Fruit fly (Drosophila melanogaster) whole organism, pupa: Measurements from ENCODE around the gene hiw.

ENCODE experiments used
- CG10348 ChIP-seq: fragments of 200-800 bp; sonication (Bioruptor generic); IDR thresholded peaks from 2 replicates; pipeline ENCODE4 v1.3.6; 2022; ENCODE audit warnings: missing biosample characterization, missing genetic modification characterization
- CG12605 ChIP-seq: fragments of 200-800 bp; sonication (Bioruptor generic); IDR thresholded peaks from 2 replicates; pipeline ENCODE4 v1.3.6; 2022; ENCODE audit warnings: missing biosample characterization, missing genetic modification characterization
- CG13204 ChIP-seq: fragments of 200-800 bp; sonication (Bioruptor generic); optimal IDR thresholded peaks from 2 replicates; lab custom pipeline; 2018; ENCODE audit warnings: missing biosample characterization, mild to moderate bottlenecking, missing genetic modification characterization, moderate library complexity
- CG14655 ChIP-seq: fragments of 200-800 bp; sonication (Bioruptor generic); optimal IDR thresholded peaks from 3 replicates; lab custom pipeline; 2017; ENCODE audit warnings: mild to moderate bottlenecking, missing biosample characterization, missing genetic modification reagents, missing genetic modification characterization
- CG15710 ChIP-seq: fragments of 200-800 bp; sonication (Bioruptor generic); optimal IDR thresholded peaks from 2 replicates; lab custom pipeline; 2018; ENCODE audit warnings: missing biosample characterization, mild to moderate bottlenecking, missing genetic modification characterization, moderate library complexity
- CG17806 ChIP-seq: fragments of 200-800 bp; sonication (Bioruptor generic); optimal IDR thresholded peaks from 2 replicates; lab custom pipeline; 2018; ENCODE audit warnings: missing biosample characterization, mild to moderate bottlenecking, missing genetic modification characterization, moderate library complexity
- CG32121 ChIP-seq: fragments of 200-800 bp; sonication (Bioruptor generic); IDR thresholded peaks from 2 replicates; pipeline ENCODE4 v1.3.6; 2022; ENCODE audit warnings: missing biosample characterization, missing genetic modification characterization
- CG34367 ChIP-seq: fragments of 200-800 bp; sonication (Bioruptor generic); optimal IDR thresholded peaks from 2 replicates; lab custom pipeline; 2018; ENCODE audit warnings: missing biosample characterization, mild to moderate bottlenecking, missing genetic modification characterization
- CG4496 ChIP-seq: fragments of 200-800 bp; sonication (Bioruptor generic); IDR thresholded peaks from 3 replicates; pipeline ENCODE4 v1.3.6; 2022; ENCODE audit warnings: missing biosample characterization, missing genetic modification characterization
- CG8159 ChIP-seq: fragments of 200-800 bp; sonication (Bioruptor generic); optimal IDR thresholded peaks from 3 replicates; lab custom pipeline; 2018; ENCODE audit warnings: missing biosample characterization, mild to moderate bottlenecking, missing genetic modification characterization, moderate library complexity
- CG8301 ChIP-seq: fragments of 200-800 bp; sonication (Bioruptor generic); optimal IDR thresholded peaks from 2 replicates; lab custom pipeline; 2018; ENCODE audit warnings: missing biosample characterization, mild to moderate bottlenecking, missing genetic modification characterization
- CG9948 ChIP-seq: fragments of 200-800 bp; sonication (Bioruptor generic); optimal IDR thresholded peaks from 2 replicates; lab custom pipeline; 2018; ENCODE audit warnings: missing biosample characterization, mild to moderate bottlenecking, missing genetic modification characterization, moderate library complexity
- D1 ChIP-seq: fragments of 200-800 bp; sonication (Bioruptor generic); optimal IDR thresholded peaks from 2 replicates; lab custom pipeline; 2018; ENCODE audit warnings: missing biosample characterization, mild to moderate bottlenecking, missing genetic modification characterization, moderate library complexity
- EcR ChIP-seq: fragments of 200-800 bp; sonication (Bioruptor generic); optimal IDR thresholded peaks from 3 replicates; lab custom pipeline; 2019; ENCODE audit warnings: missing biosample characterization, missing genetic modification characterization, mild to moderate bottlenecking, moderate library complexity, missing genetic modification reagents
- Ets98B ChIP-seq: fragments of 200-800 bp; sonication (Bioruptor generic); IDR thresholded peaks from 2 replicates; pipeline ENCODE4 v1.3.6; 2022; ENCODE audit warnings: missing biosample characterization, missing genetic modification characterization
- Pif1A ChIP-seq: fragments of 200-800 bp; sonication (Bioruptor generic); optimal IDR thresholded peaks from 3 replicates; lab custom pipeline; 2016; ENCODE audit warnings: missing biosample characterization, missing genetic modification characterization
- Pif1B ChIP-seq: fragments of 200-800 bp; sonication (Bioruptor generic); optimal IDR thresholded peaks from 3 replicates; lab custom pipeline; 2016; ENCODE audit warnings: missing biosample characterization, missing genetic modification characterization
- Snoo ChIP-seq: fragments of 200-800 bp; sonication (Bioruptor generic); optimal IDR thresholded peaks from 3 replicates; lab custom pipeline; 2017; ENCODE audit warnings: missing biosample characterization, mild to moderate bottlenecking, missing genetic modification characterization, inconsistent platforms
- fd96Ca ChIP-seq: fragments of 200-800 bp; sonication (Bioruptor generic); IDR thresholded peaks from 3 replicates; pipeline ENCODE4 v1.3.6; 2022; ENCODE audit warnings: missing biosample characterization, missing genetic modification characterization
- gl ChIP-seq: fragments of 200-800 bp; sonication (Bioruptor generic); optimal IDR thresholded peaks from 2 replicates; lab custom pipeline; 2018; ENCODE audit warnings: missing biosample characterization, mild to moderate bottlenecking, missing genetic modification characterization
- rn ChIP-seq: fragments of 200-800 bp; sonication (Bioruptor generic); IDR thresholded peaks from 2 replicates; pipeline ENCODE4 v1.3.6; 2022; ENCODE audit warnings: missing biosample characterization, missing genetic modification characterization

The hiw gene

dm6 chrX:15084580-15085138, 21.4 kb upstream of the hiw start, which contains the start of gene Cox17:
TSS of gene Cox17 (minus strand) at chrX:15084699.
- peak; percentile 82 for TF ChIP-seq CG14655 (GFP tag; lab: Kevin White, UChicago)
- TF ChIP-seq Snoo (tag; lab: Kevin White, UChicago) = peak; percentile 61
- peak; percentile 72 for TF ChIP-seq CG9948 (tag; lab: Kevin White, UChicago)
- peak; percentile 66 for TF ChIP-seq CG8301 (tag; lab: Kevin White, UChicago)
- TF ChIP-seq CG34367 = peak; percentile 58
- TF ChIP-seq CG8159 (tag; lab: Kevin White, UChicago) = peak; percentile 80
- peak; percentile 21; the same call in 1 of the 3 replicates for TF ChIP-seq CG4496 (GFP tag; lab: Robert Waterston, UW)
- TF ChIP-seq CG12605 (GFP tag; lab: Robert Waterston, UW) = no peak
- TF ChIP-seq fd96Ca (GFP tag; lab: Robert Waterston, UW) = peak; percentile 63; the same call in 2 of the 3 replicates
- TF ChIP-seq Pif1A = peak; percentile 74
- peak; percentile 13 for TF ChIP-seq CG13204 (GFP tag; lab: Kevin White, UChicago)
- peak; percentile 62 for TF ChIP-seq CG10348 (GFP tag; lab: Robert Waterston, UW)
- TF ChIP-seq gl = peak; percentile 15
- peak; percentile 38 for TF ChIP-seq Ets98B
- no peak for TF ChIP-seq rn (GFP tag; lab: Robert Waterston, UW)
- TF ChIP-seq CG15710 (tag; lab: Kevin White, UChicago) = peak; percentile 78
- TF ChIP-seq D1 (tag; lab: Kevin White, UChicago) = peak; percentile 22
- TF ChIP-seq CG17806 (tag; lab: Kevin White, UChicago) = peak; percentile 57
- TF ChIP-seq Pif1B (GFP tag; lab: Kevin White, UChicago) = peak; percentile 58
- TF ChIP-seq EcR (GFP tag; lab: Kevin White, UChicago) = no peak
- TF ChIP-seq CG32121 (GFP tag; lab: Robert Waterston, UW) = peak; percentile 31; the same call in 1 of the 2 replicates

dm6 chrX:15082681-15083080, 19.5 kb upstream of the hiw start, which contains the start of gene CG33178:
TSS of gene CG33178 (plus strand) at chrX:15082827.
- TF ChIP-seq D1 (tag; lab: Kevin White, UChicago) (no peak), CG4496 (GFP tag; lab: Robert Waterston, UW) (0 out of 3 replicates have a peak, but pooled peaks have one; percentile 39), gl (no peak), CG32121 (GFP tag; lab: Robert Waterston, UW) (no peak)

- TF ChIP-seq Pif1A = no peak
- TF ChIP-seq CG13204 (GFP tag; lab: Kevin White, UChicago) = no peak
- no peak for TF ChIP-seq Snoo (tag; lab: Kevin White, UChicago)
- no peak for TF ChIP-seq Ets98B
- TF ChIP-seq CG4496 (GFP tag; lab: Robert Waterston, UW) = no peak
- no peak for TF ChIP-seq Pif1B (GFP tag; lab: Kevin White, UChicago)
- TF ChIP-seq rn (GFP tag; lab: Robert Waterston, UW) = no peak
- TF ChIP-seq gl = no peak
- TF ChIP-seq CG8159 (tag; lab: Kevin White, UChicago) = no peak
- no peak for TF ChIP-seq CG15710 (tag; lab: Kevin White, UChicago)
- TF ChIP-seq CG12605 (GFP tag; lab: Robert Waterston, UW) = no peak
- TF ChIP-seq fd96Ca (GFP tag; lab: Robert Waterston, UW) = no peak
- TF ChIP-seq CG9948 (tag; lab: Kevin White, UChicago) = no peak
- TF ChIP-seq CG32121 (GFP tag; lab: Robert Waterston, UW) = no peak
- no peak for TF ChIP-seq CG34367
- TF ChIP-seq CG10348 (GFP tag; lab: Robert Waterston, UW) = no peak
- no peak for TF ChIP-seq CG17806 (tag; lab: Kevin White, UChicago)
- no peak for TF ChIP-seq D1 (tag; lab: Kevin White, UChicago)
- no peak for TF ChIP-seq CG14655 (GFP tag; lab: Kevin White, UChicago)
These were observed 17.7 kb upstream of the hiw start, which contains the start of gene CG33177 for dm6 chrX:15080780-15081402. TSS of gene CG33177 (plus strand) at chrX:15081367.

- TF ChIP-seq fd96Ca (GFP tag; lab: Robert Waterston, UW) (no peak), CG15710 (tag; lab: Kevin White, UChicago) (peak; percentile 24), Snoo (tag; lab: Kevin White, UChicago) (no peak), gl (peak; percentile 66), CG8159 (tag; lab: Kevin White, UChicago) (no peak), CG12605 (GFP tag; lab: Robert Waterston, UW) (peak; percentile 62), CG10348 (GFP tag; lab: Robert Waterston, UW) (no peak), Ets98B (no peak), Pif1B (GFP tag; lab: Kevin White, UChicago) (peak; percentile 25), CG34367 (peak; percentile 26), CG9948 (tag; lab: Kevin White, UChicago) (no peak), D1 (tag; lab: Kevin White, UChicago) (no peak), CG32121 (GFP tag; lab: Robert Waterston, UW) (no peak), CG14655 (GFP tag; lab: Kevin White, UChicago) (no peak), CG8301 (tag; lab: Kevin White, UChicago) (peak; percentile 14), CG13204 (GFP tag; lab: Kevin White, UChicago) (peak; percentile 67), Pif1A (peak; percentile 13), CG17806 (tag; lab: Kevin White, UChicago) (no peak), CG4496 (GFP tag; lab: Robert Waterston, UW) (peak; percentile 50; the same call in 2 of the 3 replicates), rn (GFP tag; lab: Robert Waterston, UW) (no peak), EcR (GFP tag; lab: Kevin White, UChicago) (no peak)
These were observed 16.7 kb upstream of the hiw start for dm6 chrX:15079945-15080344.
